Fruit fly (Drosophila melanogaster): ENCODE results near the gene tll.
A peak's percentile ranks its signal among the peaks of the same experiment; 100 is the strongest.

The tll gene

dm6 chr3R:30808346-30809286 is 43.5 kb upstream of the tll start, which contains the start of gene cindr (continued):
- peak; percentile 21; the same call in 1 of the 2 replicates for TF ChIP-seq sisA (GFP tag; IDR thresholded peaks at IDR 0.05)
- TF ChIP-seq CG14667 (GFP tag; IDR thresholded peaks at IDR 0.05): no peak
- TF ChIP-seq gem (tag; optimal IDR thresholded peaks at IDR 0.05): peak; percentile 60
- TF ChIP-seq lov (optimal IDR thresholded peaks at IDR 0.05): no peak
- no peak for TF ChIP-seq lov (GFP tag; IDR thresholded peaks at IDR 0.05)
- TF ChIP-seq cwo (GFP tag; optimal IDR thresholded peaks at IDR 0.05): no peak
- peak; percentile 56 for TF ChIP-seq Side (GFP tag; optimal IDR thresholded peaks at IDR 0.05)
- TF ChIP-seq amos (GFP tag; IDR thresholded peaks at IDR 0.05; ENCODE audit: partially characterized antibody): peak; percentile 62
- peak; percentile 91 for TF ChIP-seq CG1603 (tag; optimal IDR thresholded peaks at IDR 0.05)
- peak; percentile 99 for TF ChIP-seq CG9797 (GFP tag; optimal IDR thresholded peaks at IDR 0.05)
- TF ChIP-seq NC2α (GFP tag; optimal IDR thresholded peaks at IDR 0.05): no peak
- no peak for TF ChIP-seq kay (GFP tag; optimal IDR thresholded peaks at IDR 0.05)
- no peak for TF ChIP-seq vnd (GFP tag; IDR thresholded peaks at IDR 0.05; ENCODE audit: partially characterized antibody)
- peak; percentile 55 for TF ChIP-seq chn (GFP tag; optimal IDR thresholded peaks at IDR 0.05)
- TF ChIP-seq ind (GFP tag; optimal IDR thresholded peaks at IDR 0.05): peak; percentile 40
- no peak for TF ChIP-seq B-H1 (GFP tag; IDR thresholded peaks at IDR 0.05)
- TF ChIP-seq tio (GFP tag; optimal IDR thresholded peaks at IDR 0.05): no peak
- peak; percentile 72 for TF ChIP-seq nom (GFP tag; optimal IDR thresholded peaks at IDR 0.05)
- no peak for TF ChIP-seq Ravus (GFP tag; IDR thresholded peaks at IDR 0.05)
- TF ChIP-seq en (GFP tag; optimal IDR thresholded peaks at IDR 0.05): no peak
- TF ChIP-seq ken (GFP tag; IDR thresholded peaks at IDR 0.05): peak; percentile 63; the same call in 2 of the 3 replicates
- TF ChIP-seq Aef1 (GFP tag; IDR thresholded peaks at IDR 0.05): peak; percentile 67
- peak; percentile 69 for TF ChIP-seq CG17385 (GFP tag; optimal IDR thresholded peaks at IDR 0.05)
- peak; percentile 56 for TF ChIP-seq bcd (GFP tag; optimal IDR thresholded peaks at IDR 0.05)
- TF ChIP-seq Awh (GFP tag; IDR thresholded peaks at IDR 0.05): no peak
- TF ChIP-seq tup (GFP tag; optimal IDR thresholded peaks at IDR 0.05): no peak
- TF ChIP-seq CG10959 (GFP tag; IDR thresholded peaks at IDR 0.05): no peak
- peak; percentile 52; the same call in 1 of the 3 replicates for TF ChIP-seq CG34224 (GFP tag; IDR thresholded peaks at IDR 0.05; ENCODE audit: partially characterized antibody)
- TF ChIP-seq HLH4C (GFP tag; IDR thresholded peaks at IDR 0.05; ENCODE audit: partially characterized antibody): peak; percentile 28; the same call in 2 of the 3 replicates
- TF ChIP-seq CG1529 (GFP tag; optimal IDR thresholded peaks at IDR 0.05): no peak
- no peak for TF ChIP-seq oc (tag; optimal IDR thresholded peaks at IDR 0.05)
- peak; percentile 100 for TF ChIP-seq wek (GFP tag; optimal IDR thresholded peaks at IDR 0.05)
- peak; percentile 60; the same call in 2 of the 3 replicates for TF ChIP-seq Opbp (GFP tag; IDR thresholded peaks at IDR 0.05; ENCODE audit: partially characterized antibody)
- no peak for TF ChIP-seq eyg (GFP tag; optimal IDR thresholded peaks at IDR 0.05)
- TF ChIP-seq CG12299 (tag; optimal IDR thresholded peaks at IDR 0.05): no peak
- TF ChIP-seq fu2 (GFP tag; optimal IDR thresholded peaks at IDR 0.05): peak; percentile 41
- no peak for TF ChIP-seq sna (GFP tag; IDR thresholded peaks at IDR 0.05; ENCODE audit: partially characterized antibody)
- no peak; the same call in 1 of the 3 replicates for TF ChIP-seq CG34422 (GFP tag; IDR thresholded peaks at IDR 0.05)
- TF ChIP-seq CG13775 (GFP tag; optimal IDR thresholded peaks at IDR 0.05): peak; percentile 56
- TF ChIP-seq CG9437 (GFP tag; optimal IDR thresholded peaks at IDR 0.05): no peak
- TF ChIP-seq CG3281 (GFP tag; optimal IDR thresholded peaks at IDR 0.05): no peak
- peak; percentile 66 for TF ChIP-seq Mad (GFP tag; optimal IDR thresholded peaks at IDR 0.05)
- TF ChIP-seq Tbp (GFP tag; optimal IDR thresholded peaks at IDR 0.05): no peak
- TF ChIP-seq CG5953 (GFP tag; IDR thresholded peaks at IDR 0.05): no peak
- TF ChIP-seq esg (GFP tag; conservative IDR thresholded peaks at IDR 0.05): no peak
- peak; percentile 40 for TF ChIP-seq scrt (GFP tag; optimal IDR thresholded peaks at IDR 0.05)
- TF ChIP-seq toy (GFP tag; IDR thresholded peaks at IDR 0.05): no peak
- no peak for TF ChIP-seq fd3F (GFP tag; optimal IDR thresholded peaks at IDR 0.05)
